Worm (Caenorhabditis elegans): Measurements from ENCODE around the gene F25F2.1.

ce11 chrIII:4488892-4489409 is 19.7 kb upstream of the F25F2.1 start, which contains the start of gene cpg-1:
- TF ChIP-seq mep-1 (tag; optimal IDR thresholded peaks at IDR 0.05) (no peak), unc-130 (GFP tag; optimal IDR thresholded peaks at IDR 0.05) (peak; percentile 98), ztf-7 (tag; optimal IDR thresholded peaks at IDR 0.05) (no peak), lin-39 (tag; optimal IDR thresholded peaks at IDR 0.05) (no peak), dve-1 (tag; optimal IDR thresholded peaks at IDR 0.05; ENCODE audit: insufficient read depth) (no peak), egl-27 (tag; optimal IDR thresholded peaks at IDR 0.05) (no peak), Y105C5A.15 (GFP tag; IDR thresholded peaks at IDR 0.05) (no peak), hlh-11 (tag; optimal IDR thresholded peaks at IDR 0.05) (no peak), tra-1 (GFP tag; IDR thresholded peaks at IDR 0.05) (no peak)
